Worm (Caenorhabditis elegans) whole organism, L1 larva: ENCODE measurements around the gene cdo-1.

Experiments used
- aly-2 ChIP-seq: fragments of 150-350 bp; optimal IDR thresholded peaks from 2 replicates; lab custom pipeline; 2014; ENCODE audit warnings: missing biosample characterization, missing genetic modification characterization
- ces-1 ChIP-seq: fragments of 150-350 bp; optimal IDR thresholded peaks from 2 replicates; lab custom pipeline; 2014; ENCODE audit warnings: missing biosample characterization, missing genetic modification reagents, missing genetic modification characterization
- mdl-1 ChIP-seq, 2 experiments: fragments of 150-350 bp; optimal IDR thresholded peaks; 2 replicates each; lab custom pipeline; 2014 to 2017; ENCODE audit warnings: missing biosample characterization in 2 of 2, missing genetic modification characterization in 2 of 2, inconsistent platforms in 1 of 2
- pag-3 ChIP-seq: sonication (generic microtip); optimal IDR thresholded peaks from 2 replicates; lab custom pipeline; 2017; ENCODE audit warnings: missing genetic modification characterization, mild to moderate bottlenecking, missing compliant biosample characterization, antibody characterized with exemption, borderline replicate concordance; ENCODE audit not compliant: insufficient read depth

ce11 chrX:876935-877334 is 13.6 kb upstream of the cdo-1 start, which contains the start of gene ZC13.1:
- TF ChIP-seq mdl-1 (tag; optimal IDR thresholded peaks at IDR 0.05; lab: Kevin White, UChicago) (peak in 1 of 2 experiments; percentile 51), aly-2 (tag; lab: Kevin White, UChicago) (no peak), ces-1 (GFP tag; lab: Kevin White, UChicago) (no peak), pag-3 (tag; lab: Kevin White, UChicago) (no peak)
